Worm (Caenorhabditis elegans) whole organism, L1 larva: Measurements from ENCODE around the gene K10D11.5.
A peak's percentile ranks its signal among the peaks of the same experiment; 100 is the strongest.

Experiments used
- F16B12.6 ChIP-seq: fragments of 150-350 bp; optimal IDR thresholded peaks from 2 replicates; lab custom pipeline; 2014; ENCODE audit warnings: missing biosample characterization, missing genetic modification characterization
- Y116A8C.19 ChIP-seq: sonication (generic microtip); optimal IDR thresholded peaks from 2 replicates; lab custom pipeline; 2016; ENCODE audit warnings: missing compliant biosample characterization, missing genetic modification characterization, borderline replicate concordance
- aha-1 ChIP-seq: fragments of 150-350 bp; optimal IDR thresholded peaks from 2 replicates; lab custom pipeline; 2014; ENCODE audit warnings: missing biosample characterization, missing genetic modification characterization
- aly-2 ChIP-seq: fragments of 150-350 bp; optimal IDR thresholded peaks from 2 replicates; lab custom pipeline; 2014; ENCODE audit warnings: missing biosample characterization, missing genetic modification characterization
- ceh-63 ChIP-seq: fragments of 200-800 bp; sonication (Bioruptor generic); optimal IDR thresholded peaks from 2 replicates; lab custom pipeline; 2018; ENCODE audit warnings: mild to moderate bottlenecking, missing genetic modification characterization, missing compliant biosample characterization
- ceh-88 ChIP-seq: fragments of 200-800 bp; sonication (Bioruptor generic); IDR thresholded peaks from 2 replicates; pipeline ENCODE4 v1.3.6; 2022; ENCODE audit warnings: missing genetic modification characterization, missing compliant biosample characterization
- dsc-1 ChIP-seq: sonication (generic microtip); optimal IDR thresholded peaks from 2 replicates; lab custom pipeline; 2016; ENCODE audit warnings: mild to moderate bottlenecking, missing genetic modification characterization, missing compliant biosample characterization
- efl-1 ChIP-seq, 4 experiments: fragments of 150-350 bp; optimal IDR thresholded peaks in 3 of 4; peaks in 1 of 4; 1 replicate in 1 of 4; 2 replicates in 3 of 4; lab custom pipeline; 2014; ENCODE audit warnings: missing biosample characterization in 2 of 4, missing genetic modification characterization in 2 of 4, missing genetic modification reagents in 2 of 4
- egl-27 ChIP-seq, 2 experiments: fragments of 150-350 bp in 1 of 2; sonication (generic microtip); optimal IDR thresholded peaks; 3 replicates each; lab custom pipeline; 2017 to 2018; ENCODE audit warnings: missing biosample characterization in 2 of 2, missing genetic modification characterization in 2 of 2, missing genetic modification reagents in 2 of 2
- ets-5 ChIP-seq: fragments of 200-800 bp; sonication (Bioruptor generic); IDR thresholded peaks from 2 replicates; pipeline ENCODE4 v1.3.6; 2022; ENCODE audit warnings: missing genetic modification characterization, missing compliant biosample characterization
- fkh-4 ChIP-seq: sonication (generic microtip); optimal IDR thresholded peaks from 2 replicates; lab custom pipeline; 2016; ENCODE audit warnings: missing compliant biosample characterization, missing genetic modification characterization, borderline replicate concordance
- fos-1 ChIP-seq: fragments of 150-350 bp; optimal IDR thresholded peaks from 2 replicates; lab custom pipeline; 2014; ENCODE audit warnings: missing biosample characterization, missing genetic modification characterization
- hlh-4 ChIP-seq: sonication (generic microtip); optimal IDR thresholded peaks from 2 replicates; lab custom pipeline; 2016; ENCODE audit warnings: mild to moderate bottlenecking, missing genetic modification characterization, missing compliant biosample characterization
- lin-13 ChIP-seq: fragments of 150-350 bp; optimal IDR thresholded peaks from 2 replicates; lab custom pipeline; 2014; ENCODE audit warnings: missing biosample characterization, missing genetic modification reagents, missing genetic modification characterization
- lin-14 ChIP-seq: fragments of 200-800 bp; sonication (Bioruptor generic); optimal IDR thresholded peaks from 2 replicates; lab custom pipeline; 2018; ENCODE audit warnings: mild to moderate bottlenecking, missing genetic modification characterization, moderate library complexity, missing compliant biosample characterization
- mab-9 ChIP-seq: fragments of 200-800 bp; sonication (Bioruptor generic); IDR thresholded peaks from 2 replicates; pipeline ENCODE4 v1.3.6; 2022; ENCODE audit warnings: missing genetic modification reagents, missing genetic modification characterization, missing compliant biosample characterization
- mdl-1 ChIP-seq, 2 experiments: fragments of 150-350 bp; optimal IDR thresholded peaks; 2 replicates each; lab custom pipeline; 2014 to 2017; ENCODE audit warnings: missing biosample characterization in 2 of 2, missing genetic modification characterization in 2 of 2, inconsistent platforms in 1 of 2
- mef-2 ChIP-seq: fragments of 150-350 bp; optimal IDR thresholded peaks from 2 replicates; lab custom pipeline; 2014; ENCODE audit warnings: missing biosample characterization, missing genetic modification characterization
- mep-1 ChIP-seq: fragments of 150-350 bp; optimal IDR thresholded peaks from 2 replicates; lab custom pipeline; 2014; ENCODE audit warnings: missing biosample characterization, missing genetic modification characterization
- nhr-19 ChIP-seq: fragments of 200-800 bp; sonication (Bioruptor generic); conservative IDR thresholded peaks from 2 replicates; pipeline ENCODE4 v1.3.6; 2022; ENCODE audit warnings: missing genetic modification characterization, missing compliant biosample characterization
- nhr-20 ChIP-seq: sonication (generic microtip); optimal IDR thresholded peaks from 2 replicates; lab custom pipeline; 2016; ENCODE audit warnings: mild to moderate bottlenecking, missing genetic modification characterization, missing compliant biosample characterization
- nhr-237 ChIP-seq: fragments of 150-350 bp; optimal IDR thresholded peaks from 2 replicates; lab custom pipeline; 2014; ENCODE audit warnings: missing biosample characterization, missing genetic modification characterization
- nhr-71 ChIP-seq: sonication (generic microtip); optimal IDR thresholded peaks from 2 replicates; lab custom pipeline; 2016; ENCODE audit warnings: mild to moderate bottlenecking, missing genetic modification characterization, moderate library complexity, missing compliant biosample characterization
- nhr-76 ChIP-seq: sonication (generic microtip); optimal IDR thresholded peaks from 2 replicates; lab custom pipeline; 2017; ENCODE audit warnings: missing biosample characterization, missing genetic modification characterization
- nhr-84 ChIP-seq: sonication (generic microtip); optimal IDR thresholded peaks from 2 replicates; lab custom pipeline; 2017; ENCODE audit warnings: missing biosample characterization, missing genetic modification characterization
- nhr-90 ChIP-seq: sonication (generic microtip); optimal IDR thresholded peaks from 2 replicates; lab custom pipeline; 2016; ENCODE audit warnings: mild to moderate bottlenecking, missing genetic modification characterization, missing compliant biosample characterization; ENCODE audit not compliant: poor library complexity
- pag-3 ChIP-seq: sonication (generic microtip); optimal IDR thresholded peaks from 2 replicates; lab custom pipeline; 2017; ENCODE audit warnings: missing genetic modification characterization, mild to moderate bottlenecking, missing compliant biosample characterization, antibody characterized with exemption, borderline replicate concordance; ENCODE audit not compliant: insufficient read depth
- pax-3 ChIP-seq: fragments of 200-800 bp; sonication (Bioruptor generic); optimal IDR thresholded peaks from 2 replicates; lab custom pipeline; 2018; ENCODE audit warnings: mild to moderate bottlenecking, missing genetic modification characterization, moderate library complexity, missing compliant biosample characterization
- pqm-1 ChIP-seq: sonication (generic microtip); optimal IDR thresholded peaks from 3 replicates; lab custom pipeline; 2017; ENCODE audit warnings: missing biosample characterization, missing genetic modification characterization
- rnt-1 ChIP-seq: sonication (generic microtip); optimal IDR thresholded peaks from 2 replicates; lab custom pipeline; 2016; ENCODE audit warnings: mild to moderate bottlenecking, missing genetic modification characterization, moderate library complexity, missing compliant biosample characterization
- skn-1 ChIP-seq: fragments of 150-350 bp; optimal IDR thresholded peaks from 2 replicates; lab custom pipeline; 2014; ENCODE audit warnings: missing biosample characterization, missing genetic modification characterization
- snpc-4 ChIP-seq: fragments of 150-350 bp; optimal IDR thresholded peaks from 2 replicates; lab custom pipeline; 2014; ENCODE audit warnings: missing biosample characterization, missing genetic modification characterization
- snu-23 ChIP-seq: sonication (generic microtip); optimal IDR thresholded peaks from 2 replicates; lab custom pipeline; 2016; ENCODE audit warnings: missing genetic modification characterization, missing compliant biosample characterization
- sox-4 ChIP-seq: sonication (generic microtip); optimal IDR thresholded peaks from 2 replicates; lab custom pipeline; 2016; ENCODE audit warnings: missing genetic modification characterization, missing compliant biosample characterization
- unc-62 ChIP-seq: fragments of 150-350 bp; optimal IDR thresholded peaks from 2 replicates; lab custom pipeline; 2014; ENCODE audit warnings: missing biosample characterization, missing genetic modification reagents, missing genetic modification characterization
- unc-86 ChIP-seq: sonication (generic microtip); optimal IDR thresholded peaks from 2 replicates; lab custom pipeline; 2016; ENCODE audit warnings: missing genetic modification characterization, missing compliant biosample characterization
- ztf-11 ChIP-seq, 2 experiments: sonication (generic microtip); optimal IDR thresholded peaks; 2 replicates each; lab custom pipeline; 2016 to 2017; ENCODE audit warnings: missing genetic modification characterization in 2 of 2, missing biosample characterization in 1 of 2, missing compliant biosample characterization in 1 of 2
- ztf-4 ChIP-seq: fragments of 150-350 bp; optimal IDR thresholded peaks from 2 replicates; lab custom pipeline; 2014; ENCODE audit warnings: missing biosample characterization, missing genetic modification characterization

K10D11.5 gene

DNA sequence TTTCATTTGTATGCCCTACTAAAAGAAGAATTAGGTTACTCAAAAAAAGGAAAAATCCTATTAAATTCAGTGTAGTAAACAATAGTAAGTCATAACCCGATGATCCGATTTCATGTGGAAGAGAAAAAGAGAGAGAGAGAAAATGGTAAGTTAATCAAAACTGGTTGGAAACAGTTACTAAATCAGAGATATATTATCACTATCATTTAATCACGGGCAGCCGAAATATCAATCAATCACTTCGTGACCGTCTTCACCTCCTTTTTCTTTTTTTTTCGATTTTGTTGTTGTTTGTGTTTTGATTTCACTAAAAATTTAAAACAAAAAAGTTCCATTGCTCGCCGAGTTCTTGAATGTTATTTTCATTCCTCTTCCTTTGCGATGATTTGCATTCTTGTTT is 5.9 kb upstream of the K10D11.5 start (continued):
- TF ChIP-seq sox-4 (tag; lab: Kevin White, UChicago), result no peak
- no peak for TF ChIP-seq F16B12.6
- TF ChIP-seq mef-2 (tag; lab: Kevin White, UChicago), result no peak
- TF ChIP-seq mdl-1 (tag; optimal IDR thresholded peaks at IDR 0.05; lab: Kevin White, UChicago), result no peak
- TF ChIP-seq nhr-90, result no peak
- peak; percentile 16 for TF ChIP-seq nhr-20 (tag; lab: Kevin White, UChicago)
- TF ChIP-seq ets-5 (GFP tag; lab: Robert Waterston, UW), result no peak
- peak; percentile 56 for TF ChIP-seq nhr-71 (tag; lab: Kevin White, UChicago)
- no peak for TF ChIP-seq egl-27 (tag; optimal IDR thresholded peaks at IDR 0.05; lab: Kevin White, UChicago)
- no peak for TF ChIP-seq Y116A8C.19
- no peak for TF ChIP-seq ceh-88 (GFP tag; lab: Robert Waterston, UW)

DNA sequence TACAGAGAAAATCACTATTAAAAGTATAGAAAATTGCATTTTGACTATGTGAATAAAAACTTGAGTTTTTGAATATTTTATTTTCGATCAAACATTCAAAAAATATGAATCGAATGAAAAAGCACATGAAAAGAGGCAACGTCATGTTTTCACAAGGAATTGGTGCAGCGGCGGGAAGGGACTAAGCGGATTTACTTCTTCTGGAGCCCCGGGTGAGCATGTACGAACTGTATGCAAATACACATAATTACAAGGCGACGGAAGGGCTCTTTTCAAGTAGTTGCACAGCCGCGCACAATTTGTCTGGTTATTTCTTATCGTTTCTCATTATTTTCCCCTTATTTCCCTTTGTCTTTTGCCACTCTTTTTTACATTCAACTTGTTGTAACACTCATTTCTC is 4.2 kb upstream of the K10D11.5 start, which contains the start of gene K10D11.7:
Gene K10D11.7 (minus strand): TSS at position 101 of the 400 bp plus-strand sequence.
- no peak for TF ChIP-seq mef-2 (tag; lab: Kevin White, UChicago)
- no peak for TF ChIP-seq snu-23 (GFP tag; lab: Kevin White, UChicago)
- TF ChIP-seq rnt-1, result no peak
- no peak for TF ChIP-seq dsc-1 (tag; lab: Kevin White, UChicago)
- TF ChIP-seq ceh-63 (GFP tag; lab: Kevin White, UChicago), result no peak
- TF ChIP-seq, all 84 proteins: peak for 0

DNA sequence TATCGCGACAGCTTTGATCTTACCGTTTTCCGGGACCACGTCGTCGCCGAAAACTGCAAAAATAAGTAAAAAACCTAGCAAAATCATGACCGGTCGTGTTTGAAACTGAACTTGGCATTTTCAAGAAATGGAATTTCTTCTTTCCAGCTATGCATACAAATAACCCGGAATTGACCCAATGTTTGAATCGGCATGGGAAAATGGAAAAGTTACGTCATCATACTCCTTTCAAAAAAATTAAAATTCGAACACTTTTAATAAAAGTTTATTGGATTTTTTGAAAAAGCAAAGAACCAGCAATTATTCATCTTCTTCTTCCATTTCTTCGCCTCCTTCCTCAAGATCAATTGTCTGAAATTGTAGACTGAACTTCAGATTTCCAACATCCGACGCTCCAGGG is 2.7 kb upstream of the K10D11.5 start, which contains the start of gene K10D11.4:
Gene K10D11.4 (minus strand): TSS at position 101 of the 400 bp plus-strand sequence.
- TF ChIP-seq mab-9 (GFP tag; lab: Robert Waterston, UW) (no peak), fkh-4 (no peak), aly-2 (no peak), mep-1 (tag; lab: Kevin White, UChicago) (no peak), fos-1 (tag; lab: Kevin White, UChicago) (no peak), egl-27 (tag; optimal IDR thresholded peaks at IDR 0.05; lab: Kevin White, UChicago) (no peak), nhr-76 (tag; lab: Kevin White, UChicago) (no peak), pax-3 (tag; lab: Kevin White, UChicago) (no peak), nhr-84 (tag; lab: Kevin White, UChicago) (no peak), pqm-1 (no peak), lin-14 (GFP tag; lab: Kevin White, UChicago) (no peak), nhr-71 (tag; lab: Kevin White, UChicago) (no peak), ztf-11 (tag; optimal IDR thresholded peaks at IDR 0.05; lab: Kevin White, UChicago) (no peak), unc-62 (GFP tag; lab: Kevin White, UChicago) (no peak)

DNA sequence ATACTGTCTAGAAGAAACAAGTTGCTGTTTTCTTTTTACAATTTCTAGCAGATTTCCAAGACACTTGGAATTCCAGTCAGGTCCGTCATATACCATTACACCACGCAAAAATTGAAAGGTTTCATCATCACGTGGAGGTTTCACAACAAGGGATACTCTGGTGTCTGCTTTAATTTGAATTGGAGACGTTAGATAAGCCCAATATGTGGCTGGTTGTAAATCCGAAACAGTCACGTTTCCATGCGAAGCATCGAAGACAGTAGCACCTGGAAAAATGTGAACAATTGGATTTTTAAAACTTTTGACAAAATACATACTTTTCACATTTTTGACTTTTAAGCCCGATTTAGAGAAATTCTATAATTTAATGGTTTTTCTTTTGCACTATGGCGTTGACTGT is 1.0 kb downstream of the K10D11.5 start:
- no peak for TF ChIP-seq unc-86 (tag; lab: Kevin White, UChicago)
- no peak for TF ChIP-seq lin-13 (GFP tag; lab: Kevin White, UChicago)
- TF ChIP-seq ztf-4 (tag; lab: Kevin White, UChicago), result no peak
- TF ChIP-seq ceh-88 (GFP tag; lab: Robert Waterston, UW), result no peak
- TF ChIP-seq nhr-19, result no peak
- no peak for TF ChIP-seq efl-1 (optimal IDR thresholded peaks at IDR 0.05; lab: Kevin White, UChicago)
- no peak for TF ChIP-seq efl-1 (GFP tag; optimal IDR thresholded peaks at IDR 0.05 in 1 of 2; lab: Kevin White, UChicago)
- TF ChIP-seq aha-1 (tag; lab: Kevin White, UChicago), result no peak
- TF ChIP-seq snpc-4 (tag; lab: Kevin White, UChicago), result no peak
- TF ChIP-seq unc-62 (GFP tag; lab: Kevin White, UChicago), result no peak
- TF ChIP-seq hlh-4 (tag; lab: Kevin White, UChicago), result no peak
- no peak for TF ChIP-seq skn-1
- TF ChIP-seq nhr-237 (tag; lab: Kevin White, UChicago), result no peak
- no peak for TF ChIP-seq pag-3
- no peak for TF ChIP-seq aly-2
